Worm (Caenorhabditis elegans) whole organism, L3 larva: ENCODE data around the gene inx-2.

Experiments
- hmg-11 ChIP-seq: sonication (generic microtip); optimal IDR thresholded peaks from 2 replicates; lab custom pipeline; 2016; ENCODE audit warnings: missing genetic modification characterization, missing compliant biosample characterization
- nhr-67 ChIP-seq: fragments of 150-350 bp; optimal IDR thresholded peaks from 2 replicates; lab custom pipeline; 2014; ENCODE audit warnings: missing biosample characterization, missing genetic modification characterization
- ztf-11 ChIP-seq: fragments of 150-350 bp; optimal IDR thresholded peaks from 2 replicates; lab custom pipeline; 2014; ENCODE audit warnings: missing biosample characterization, missing genetic modification characterization

inx-2 gene

DNA sequence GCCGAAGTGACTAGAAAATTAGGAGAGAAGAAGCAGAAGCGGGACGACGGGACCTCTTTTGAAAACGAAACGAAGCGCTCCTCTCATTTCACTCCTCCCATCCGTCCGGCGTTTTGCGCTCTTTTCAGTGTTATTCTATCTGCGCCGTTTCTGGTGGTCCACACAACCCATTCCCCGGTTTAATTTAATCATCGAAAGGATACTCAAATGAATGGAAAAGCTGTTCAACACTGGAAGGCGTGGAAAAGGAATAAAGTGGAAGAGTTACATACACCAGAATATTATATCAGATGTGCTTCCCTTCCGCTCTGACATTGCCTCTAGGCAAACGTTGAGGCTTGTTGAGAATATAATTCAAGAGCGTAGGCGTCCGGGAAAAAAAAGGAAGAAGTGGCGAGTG is 51.5 kb downstream of the inx-2 start:
- TF ChIP-seq ztf-11 (tag; lab: Kevin White, UChicago) (no peak), hmg-11 (tag; lab: Kevin White, UChicago) (peak; percentile 13), nhr-67 (tag; lab: Kevin White, UChicago) (no peak)
